Fruit fly (Drosophila melanogaster) whole organism, embryonic: Measurements from ENCODE around the gene CG15330.

Experiments
- Adf1 ChIP-seq: fragments of 200-800 bp; sonication (Bioruptor generic); IDR thresholded peaks from 2 replicates; pipeline ENCODE4 v1.3.6; 2022; ENCODE audit warnings: missing biosample characterization, missing genetic modification characterization
- CG1024 ChIP-seq: fragments of 200-800 bp; sonication (Bioruptor generic); IDR thresholded peaks from 2 replicates; pipeline ENCODE4 v1.3.6; 2022; ENCODE audit warnings: missing biosample characterization, missing genetic modification characterization
- CG10366 ChIP-seq: fragments of 200-800 bp; sonication (Bioruptor generic); IDR thresholded peaks from 2 replicates; pipeline ENCODE4 v1.3.6; 2022; ENCODE audit warnings: missing biosample characterization, missing genetic modification characterization
- CG10565 ChIP-seq: fragments of 200-800 bp; sonication (Bioruptor generic); optimal IDR thresholded peaks from 3 replicates; lab custom pipeline; 2016; ENCODE audit warnings: missing biosample characterization, mild to moderate bottlenecking, missing genetic modification characterization
- CG11504 ChIP-seq: fragments of 200-800 bp; sonication (Bioruptor generic); optimal IDR thresholded peaks from 3 replicates; lab custom pipeline; 2019; ENCODE audit warnings: missing biosample characterization, mild to moderate bottlenecking, missing genetic modification characterization, moderate library complexity
- CG15269 ChIP-seq: fragments of 200-800 bp; sonication (Bioruptor generic); optimal IDR thresholded peaks from 2 replicates; lab custom pipeline; 2018; ENCODE audit warnings: missing biosample characterization, mild to moderate bottlenecking, missing genetic modification characterization, moderate library complexity
- CG15479 ChIP-seq: fragments of 200-800 bp; sonication (Bioruptor generic); optimal IDR thresholded peaks from 3 replicates; lab custom pipeline; 2019; ENCODE audit warnings: missing biosample characterization, mild to moderate bottlenecking, missing genetic modification characterization, moderate library complexity
- CG17361 ChIP-seq: fragments of 200-800 bp; sonication (Bioruptor generic); IDR thresholded peaks from 3 replicates; pipeline ENCODE4 v1.3.6; 2022; ENCODE audit warnings: missing biosample characterization, missing genetic modification characterization
- CG17912 ChIP-seq: fragments of 200-800 bp; sonication (Bioruptor generic); optimal IDR thresholded peaks from 2 replicates; lab custom pipeline; 2018; ENCODE audit warnings: missing biosample characterization, mild to moderate bottlenecking, missing genetic modification characterization
- CG18011 ChIP-seq: fragments of 200-800 bp; sonication (Bioruptor generic); optimal IDR thresholded peaks from 2 replicates; lab custom pipeline; 2017; ENCODE audit warnings: missing biosample characterization, missing genetic modification characterization, mild to moderate bottlenecking, moderate library complexity, missing genotype
- CG2875 ChIP-seq: fragments of 200-800 bp; sonication (Bioruptor generic); optimal IDR thresholded peaks from 2 replicates; lab custom pipeline; 2017; ENCODE audit warnings: missing biosample characterization, mild to moderate bottlenecking, missing genetic modification characterization, missing genetic modification reagents
- CG30403 ChIP-seq: fragments of 200-800 bp; sonication (Bioruptor generic); optimal IDR thresholded peaks from 3 replicates; lab custom pipeline; 2016; ENCODE audit warnings: missing biosample characterization, missing genetic modification characterization
- CG4328 ChIP-seq: fragments of 200-800 bp; sonication (Bioruptor generic); optimal IDR thresholded peaks from 3 replicates; lab custom pipeline; 2017; ENCODE audit warnings: missing biosample characterization, missing genetic modification reagents, missing genetic modification characterization
- CG7357 ChIP-seq: fragments of 200-800 bp; sonication (Bioruptor generic); IDR thresholded peaks from 3 replicates; pipeline ENCODE4 v1.3.6; 2022; ENCODE audit warnings: missing biosample characterization, missing genetic modification characterization
- CG7928 ChIP-seq: fragments of 200-800 bp; sonication (Bioruptor generic); optimal IDR thresholded peaks from 2 replicates; lab custom pipeline; 2017; ENCODE audit warnings: missing biosample characterization, mild to moderate bottlenecking, missing genetic modification characterization
- CG8388 ChIP-seq: fragments of 200-800 bp; sonication (Bioruptor generic); optimal IDR thresholded peaks from 2 replicates; lab custom pipeline; 2019; ENCODE audit warnings: missing biosample characterization, mild to moderate bottlenecking, missing genetic modification characterization, moderate library complexity
- CG9437 ChIP-seq: fragments of 200-800 bp; sonication (Bioruptor generic); optimal IDR thresholded peaks from 2 replicates; lab custom pipeline; 2018; ENCODE audit warnings: missing biosample characterization, mild to moderate bottlenecking, missing genetic modification characterization
- CoRest ChIP-seq: fragments of 200-800 bp; sonication (Bioruptor generic); optimal IDR thresholded peaks from 3 replicates; lab custom pipeline; 2018; ENCODE audit warnings: missing biosample characterization, mild to moderate bottlenecking, missing genetic modification characterization, moderate library complexity
- Dll ChIP-seq: fragments of 200-800 bp; sonication (Bioruptor generic); IDR thresholded peaks from 4 replicates; pipeline ENCODE4 v1.3.6; 2022; ENCODE audit warnings: missing biosample characterization, missing genetic modification characterization; ENCODE audit not compliant: partially characterized antibody
- Fer3 ChIP-seq: fragments of 200-800 bp; sonication (Bioruptor generic); optimal IDR thresholded peaks from 2 replicates; lab custom pipeline; 2018; ENCODE audit warnings: missing biosample characterization, mild to moderate bottlenecking, missing genetic modification characterization, moderate library complexity
- H15 ChIP-seq: fragments of 200-800 bp; sonication (Bioruptor generic); IDR thresholded peaks from 3 replicates; pipeline ENCODE4 v1.3.6; 2022; ENCODE audit warnings: missing biosample characterization, missing genetic modification characterization
- H2.0 ChIP-seq: fragments of 200-800 bp; sonication (Bioruptor generic); IDR thresholded peaks from 2 replicates; pipeline ENCODE4 v1.3.6; 2022; ENCODE audit warnings: missing biosample characterization, missing genetic modification characterization
- HLH3B ChIP-seq: fragments of 200-800 bp; sonication (Bioruptor generic); IDR thresholded peaks from 2 replicates; pipeline ENCODE4 v1.3.6; 2022; ENCODE audit warnings: missing biosample characterization, missing genetic modification characterization
- HmgD ChIP-seq: fragments of 200-800 bp; sonication (Bioruptor generic); optimal IDR thresholded peaks from 3 replicates; lab custom pipeline; 2016; ENCODE audit warnings: missing biosample characterization, missing genetic modification characterization
- Lim3 ChIP-seq: fragments of 200-800 bp; sonication (Bioruptor generic); IDR thresholded peaks from 2 replicates; pipeline ENCODE4 v1.3.6; 2022; ENCODE audit warnings: missing biosample characterization, missing genetic modification characterization
- MESR4 ChIP-seq: fragments of 200-800 bp; sonication (Bioruptor generic); optimal IDR thresholded peaks from 2 replicates; lab custom pipeline; 2018; ENCODE audit warnings: missing biosample characterization, mild to moderate bottlenecking, missing genetic modification characterization, moderate library complexity
- Oaz ChIP-seq: fragments of 200-800 bp; sonication (Bioruptor generic); IDR thresholded peaks from 2 replicates; pipeline ENCODE4 v1.3.6; 2022; ENCODE audit warnings: missing biosample characterization, missing genetic modification characterization
- Sox100B ChIP-seq: fragments of 200-800 bp; sonication (Bioruptor generic); optimal IDR thresholded peaks from 3 replicates; lab custom pipeline; 2018; ENCODE audit warnings: missing biosample characterization, mild to moderate bottlenecking, missing genetic modification characterization
- bbx ChIP-seq: fragments of 200-800 bp; sonication (Bioruptor generic); IDR thresholded peaks from 2 replicates; pipeline ENCODE4 v1.3.6; 2022; ENCODE audit warnings: missing biosample characterization, missing genetic modification characterization; ENCODE audit not compliant: partially characterized antibody
- bcd ChIP-seq: fragments of 200-800 bp; sonication (Bioruptor generic); optimal IDR thresholded peaks from 2 replicates; lab custom pipeline; 2017; ENCODE audit warnings: missing biosample characterization, mild to moderate bottlenecking, missing genetic modification characterization
- cato ChIP-seq: fragments of 200-800 bp; sonication (Bioruptor generic); optimal IDR thresholded peaks from 2 replicates; lab custom pipeline; 2016; ENCODE audit warnings: missing biosample characterization, missing genetic modification characterization, borderline replicate concordance
- chif ChIP-seq, 2 experiments: fragments of 200-800 bp; sonication (Bioruptor generic); optimal IDR thresholded peaks; 3 replicates each; lab custom pipeline; 2016; ENCODE audit warnings: missing biosample characterization in 2 of 2, missing genetic modification characterization in 2 of 2
- chinmo ChIP-seq: fragments of 200-800 bp; sonication (Bioruptor generic); IDR thresholded peaks from 4 replicates; pipeline ENCODE4 v1.3.6; 2022; ENCODE audit warnings: missing biosample characterization, missing genetic modification characterization; ENCODE audit not compliant: partially characterized antibody
- croc ChIP-seq: fragments of 200-800 bp; sonication (Bioruptor generic); conservative IDR thresholded peaks from 3 replicates; pipeline ENCODE4 v1.3.6; 2022; ENCODE audit warnings: missing biosample characterization, missing genetic modification characterization
- cwo ChIP-seq: fragments of 200-800 bp; sonication (Bioruptor generic); optimal IDR thresholded peaks from 3 replicates; lab custom pipeline; 2017; ENCODE audit warnings: missing biosample characterization, missing genetic modification characterization, mild to moderate bottlenecking, moderate library complexity, missing genetic modification reagents
- ewg ChIP-seq: fragments of 200-800 bp; sonication (Bioruptor generic); optimal IDR thresholded peaks from 3 replicates; lab custom pipeline; 2017; ENCODE audit warnings: mild to moderate bottlenecking, missing biosample characterization, missing genetic modification reagents, missing genetic modification characterization
- gcm ChIP-seq: fragments of 200-800 bp; sonication (Bioruptor generic); optimal IDR thresholded peaks from 2 replicates; lab custom pipeline; 2019; ENCODE audit warnings: missing biosample characterization, mild to moderate bottlenecking, missing genetic modification characterization, moderate library complexity
- grn ChIP-seq: fragments of 200-800 bp; sonication (Bioruptor generic); optimal IDR thresholded peaks from 3 replicates; lab custom pipeline; 2017; ENCODE audit warnings: missing biosample characterization, missing genetic modification characterization
- gt ChIP-seq: fragments of 200-800 bp; sonication (Bioruptor generic); IDR thresholded peaks from 2 replicates; pipeline ENCODE4 v1.3.6; 2022; ENCODE audit warnings: missing biosample characterization, missing genetic modification characterization
- kni ChIP-seq: fragments of 200-800 bp; sonication (Bioruptor generic); optimal IDR thresholded peaks from 3 replicates; lab custom pipeline; 2017; ENCODE audit warnings: mild to moderate bottlenecking, missing biosample characterization, missing genetic modification reagents, missing genetic modification characterization
- knrl ChIP-seq: fragments of 200-800 bp; sonication (Bioruptor generic); IDR thresholded peaks from 3 replicates; pipeline ENCODE4 v1.3.6; 2022; ENCODE audit warnings: missing biosample characterization, missing genetic modification characterization; ENCODE audit not compliant: partially characterized antibody
- pfk ChIP-seq: fragments of 200-800 bp; sonication (Bioruptor generic); optimal IDR thresholded peaks from 2 replicates; lab custom pipeline; 2018; ENCODE audit warnings: missing biosample characterization, mild to moderate bottlenecking, missing genetic modification characterization, moderate library complexity
- sob ChIP-seq: fragments of 200-800 bp; sonication (Bioruptor generic); IDR thresholded peaks from 2 replicates; pipeline ENCODE4 v1.3.6; 2022; ENCODE audit warnings: missing biosample characterization, missing genetic modification characterization
- tgo ChIP-seq: fragments of 200-800 bp; sonication (Bioruptor generic); IDR thresholded peaks from 3 replicates; pipeline ENCODE4 v1.3.6; 2022; ENCODE audit warnings: missing biosample characterization, missing genetic modification characterization
- ttk ChIP-seq: fragments of 200-800 bp; sonication (Bioruptor generic); IDR thresholded peaks from 2 replicates; pipeline ENCODE4 v2.1.2; 2022; ENCODE audit warnings: missing biosample characterization, missing genetic modification characterization
- tx ChIP-seq: fragments of 200-800 bp; sonication (Bioruptor generic); optimal IDR thresholded peaks from 2 replicates; lab custom pipeline; 2016; ENCODE audit warnings: missing biosample characterization, missing genetic modification characterization
- vnd ChIP-seq: fragments of 200-800 bp; sonication (Bioruptor generic); IDR thresholded peaks from 3 replicates; pipeline ENCODE4 v1.3.6; 2022; ENCODE audit warnings: missing biosample characterization, missing genetic modification characterization; ENCODE audit not compliant: partially characterized antibody
- wek ChIP-seq: fragments of 200-800 bp; sonication (Bioruptor generic); optimal IDR thresholded peaks from 3 replicates; lab custom pipeline; 2018; ENCODE audit warnings: missing biosample characterization, mild to moderate bottlenecking, missing genetic modification characterization, moderate library complexity

CG15330 gene

dm6 chrX:7920081-7920688 lies 35.7 kb upstream of the CG15330 start, which contains the start of the genes hdm and Ykt6 (continued):
- TF ChIP-seq H15 (peak; percentile 85), pfk (peak; percentile 17), gt (peak; percentile 53), CoRest (tag; lab: Kevin White, UChicago) (peak; percentile 78), kni (GFP tag; lab: Kevin White, UChicago) (no peak), H2.0 (GFP tag; lab: Robert Waterston, UW) (peak; percentile 83), vnd (peak; percentile 96), HmgD (GFP tag; lab: Kevin White, UChicago) (peak; percentile 70), CG9437 (GFP tag; lab: Kevin White, UChicago) (peak; percentile 39), CG18011 (peak; percentile 61), Sox100B (GFP tag; lab: Kevin White, UChicago) (no peak), tgo (GFP tag; lab: Robert Waterston, UW) (peak; percentile 83), tx (GFP tag; lab: Kevin White, UChicago) (peak; percentile 74), Adf1 (GFP tag; lab: Robert Waterston, UW) (peak; percentile 60), CG4328 (GFP tag; lab: Kevin White, UChicago) (peak; percentile 9), CG7357 (GFP tag; lab: Robert Waterston, UW) (peak; percentile 45; the same call in 1 of the 3 replicates), HLH3B (peak; percentile 77), ttk (GFP tag; lab: Robert Waterston, UW) (peak; percentile 78), knrl (GFP tag; lab: Robert Waterston, UW) (peak; percentile 94), CG1024 (GFP tag; lab: Robert Waterston, UW) (peak; percentile 56), chinmo (GFP tag; lab: Robert Waterston, UW) (peak; percentile 87; the same call in 3 of the 4 replicates), Fer3 (tag; lab: Kevin White, UChicago) (no peak), croc (GFP tag; lab: Robert Waterston, UW) (peak; percentile 46; the same call in 2 of the 3 replicates), Oaz (0 out of 2 replicates have a peak, but pooled peaks have one; percentile 40), CG7928 (GFP tag; lab: Kevin White, UChicago) (peak; percentile 51), CG15479 (GFP tag; lab: Kevin White, UChicago) (no peak), MESR4 (GFP tag; lab: Kevin White, UChicago) (peak; percentile 94), CG30403 (GFP tag; lab: Kevin White, UChicago) (peak; percentile 83), CG11504 (no peak), ewg (peak; percentile 85), CG10565 (GFP tag; lab: Kevin White, UChicago) (no peak), CG17361 (no peak; the same call in 2 of the 3 replicates), gcm (GFP tag; lab: Kevin White, UChicago) (peak; percentile 48), Dll (GFP tag; lab: Robert Waterston, UW) (peak; percentile 98), grn (GFP tag; lab: Kevin White, UChicago) (no peak), Lim3 (GFP tag; lab: Robert Waterston, UW) (no peak), bcd (GFP tag; lab: Kevin White, UChicago) (no peak), CG10366 (GFP tag; lab: Robert Waterston, UW) (peak; percentile 70), sob (GFP tag; lab: Robert Waterston, UW) (peak; percentile 90), chif (GFP tag; optimal IDR thresholded peaks at IDR 0.05; lab: Kevin White, UChicago) (peak; percentile 68 to 81), cato (GFP tag; lab: Kevin White, UChicago) (peak; percentile 56), CG8388 (GFP tag; lab: Kevin White, UChicago) (peak; percentile 68), wek (GFP tag; lab: Kevin White, UChicago) (peak; percentile 51), CG17912 (GFP tag; lab: Kevin White, UChicago) (no peak), CG2875 (GFP tag; lab: Kevin White, UChicago) (peak; percentile 55), CG15269 (no peak), cwo (GFP tag; lab: Kevin White, UChicago) (no peak), bbx (peak; percentile 91)
